Worm (Caenorhabditis elegans): Measurements from ENCODE around the gene npr-25.

DNA sequence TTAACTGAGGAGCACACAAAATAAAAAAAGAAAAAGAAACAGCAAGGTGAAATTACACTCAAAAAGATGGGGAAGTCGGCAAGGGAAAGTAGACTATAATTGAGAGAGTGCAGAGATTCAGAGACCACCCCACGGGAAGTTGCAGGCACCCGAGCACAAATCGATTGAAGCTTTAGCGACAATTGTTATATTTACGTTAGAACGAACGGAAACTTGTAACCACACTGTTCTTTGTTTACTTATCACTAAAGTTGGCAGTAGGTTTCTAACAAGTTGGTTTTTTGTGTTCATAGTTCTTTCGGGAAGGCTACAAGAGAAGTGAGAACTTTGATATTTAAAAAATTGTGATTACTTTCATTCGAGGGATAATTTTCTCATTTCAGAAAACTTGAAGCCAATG lies 31.1 kb downstream of the npr-25 start, which contains the start of gene F47G9.4:
- no peak for TF ChIP-seq nhr-84 (tag; optimal IDR thresholded peaks at IDR 0.05)
- TF ChIP-seq rnt-1 (tag; optimal IDR thresholded peaks at IDR 0.05) = peak; percentile 8
- TF ChIP-seq tbx-2 (tag; optimal IDR thresholded peaks at IDR 0.05) = no peak
- no peak for TF ChIP-seq nhr-28 (tag; optimal IDR thresholded peaks at IDR 0.05)
- TF ChIP-seq unc-62 (GFP tag; optimal IDR thresholded peaks at IDR 0.05) = no peak
- TF ChIP-seq pag-3 (tag; optimal IDR thresholded peaks at IDR 0.05; ENCODE audit: borderline replicate concordance, insufficient read depth) = no peak
- TF ChIP-seq mdl-1 (tag; optimal IDR thresholded peaks at IDR 0.05) = no peak
- TF ChIP-seq dsc-1 (tag; optimal IDR thresholded peaks at IDR 0.05) = no peak

All from whole organism, L1 larva.